Worm (Caenorhabditis elegans) whole organism, L1 larva: ENCODE measurements around the gene F47B8.3.

Experiments
- alr-1 ChIP-seq: fragments of 200-800 bp; sonication (Bioruptor generic); optimal IDR thresholded peaks from 2 replicates; lab custom pipeline; 2018; ENCODE audit warnings: borderline replicate concordance, mild to moderate bottlenecking, missing genetic modification characterization, missing compliant biosample characterization
- ama-1 ChIP-seq: fragments of 150-350 bp; optimal IDR thresholded peaks from 2 replicates; lab custom pipeline; 2014
- fkh-10 ChIP-seq: sonication (generic microtip); optimal IDR thresholded peaks from 2 replicates; lab custom pipeline; 2017; ENCODE audit warnings: missing biosample characterization, missing genetic modification reagents, missing genetic modification characterization
- fos-1 ChIP-seq: fragments of 150-350 bp; optimal IDR thresholded peaks from 2 replicates; lab custom pipeline; 2014; ENCODE audit warnings: missing biosample characterization, missing genetic modification characterization
- jun-1 ChIP-seq: fragments of 150-350 bp; optimal IDR thresholded peaks from 2 replicates; lab custom pipeline; 2014; ENCODE audit warnings: missing biosample characterization, missing genetic modification reagents, missing genetic modification characterization
- nhr-47 ChIP-seq: sonication (generic microtip); optimal IDR thresholded peaks from 2 replicates; lab custom pipeline; 2016; ENCODE audit warnings: mild to moderate bottlenecking, missing genetic modification characterization, moderate library complexity, missing compliant biosample characterization
- nhr-76 ChIP-seq: sonication (generic microtip); optimal IDR thresholded peaks from 2 replicates; lab custom pipeline; 2017; ENCODE audit warnings: missing biosample characterization, missing genetic modification characterization
- sptf-1 ChIP-seq: fragments of 150-350 bp; optimal IDR thresholded peaks from 2 replicates; lab custom pipeline; 2014; ENCODE audit warnings: missing biosample characterization, missing genetic modification characterization

- TF ChIP-seq ama-1 (lab: Kevin White, UChicago) (no peak), fkh-10 (GFP tag; lab: Kevin White, UChicago) (no peak), jun-1 (no peak), alr-1 (tag; lab: Kevin White, UChicago) (no peak), sptf-1 (tag; lab: Kevin White, UChicago) (no peak), fos-1 (tag; lab: Kevin White, UChicago) (no peak), nhr-76 (tag; lab: Kevin White, UChicago) (no peak), nhr-47 (no peak)
Observed at ce11 chrV:14301076-14301475, 21.7 kb downstream of the F47B8.3 start, which contains the start of gene F14D7.6.
